Worm (Caenorhabditis elegans) whole organism, mixed stage, embryonic: ENCODE data around the gene aff-1.

Source experiments
- lsy-2 ChIP-seq: fragments of 150-350 bp; optimal IDR thresholded peaks from 2 replicates; lab custom pipeline; 2014; ENCODE audit warnings: missing biosample characterization, missing genetic modification characterization
- snpc-4 ChIP-seq: fragments of 150-350 bp; optimal IDR thresholded peaks from 2 replicates; lab custom pipeline; 2014; ENCODE audit warnings: missing biosample characterization, missing genetic modification characterization

ce11 chrII:6810663-6811062 is 52.9 kb downstream of the aff-1 start, which contains the start of gene snt-1:
- TF ChIP-seq snpc-4 (tag; lab: Kevin White, UChicago) (no peak), lsy-2 (tag; lab: Kevin White, UChicago) (no peak)
